Fruit fly (Drosophila melanogaster) whole organism, embryonic: Measurements from ENCODE around the gene Kmn1.

ENCODE experiments used
- Asciz ChIP-seq: fragments of 200-800 bp; sonication (Bioruptor generic); optimal IDR thresholded peaks from 2 replicates; lab custom pipeline; 2017; ENCODE audit warnings: missing biosample characterization, mild to moderate bottlenecking, missing genetic modification characterization, missing genetic modification reagents
- Bgb ChIP-seq: fragments of 200-800 bp; sonication (Bioruptor generic); IDR thresholded peaks from 2 replicates; pipeline ENCODE4 v1.3.6; 2022; ENCODE audit warnings: missing biosample characterization, missing genetic modification characterization; ENCODE audit not compliant: partially characterized antibody
- BtbVII ChIP-seq: fragments of 200-800 bp; sonication (Bioruptor generic); optimal IDR thresholded peaks from 3 replicates; lab custom pipeline; 2017; ENCODE audit warnings: missing biosample characterization, mild to moderate bottlenecking, missing genetic modification characterization
- CG11093 ChIP-seq: fragments of 200-800 bp; sonication (Bioruptor generic); IDR thresholded peaks from 3 replicates; pipeline ENCODE4 v1.3.6; 2022; ENCODE audit warnings: missing biosample characterization, missing genetic modification characterization
- CG11398 ChIP-seq: fragments of 200-800 bp; sonication (Bioruptor generic); optimal IDR thresholded peaks from 2 replicates; lab custom pipeline; 2016; ENCODE audit warnings: missing biosample characterization, missing genetic modification characterization
- CG11504 ChIP-seq: fragments of 200-800 bp; sonication (Bioruptor generic); optimal IDR thresholded peaks from 3 replicates; lab custom pipeline; 2019; ENCODE audit warnings: missing biosample characterization, mild to moderate bottlenecking, missing genetic modification characterization, moderate library complexity
- CG11695 ChIP-seq: fragments of 200-800 bp; sonication (Bioruptor generic); IDR thresholded peaks from 3 replicates; pipeline ENCODE4 v1.3.6; 2022; ENCODE audit warnings: missing biosample characterization, missing genetic modification characterization
- CG11723 ChIP-seq: fragments of 200-800 bp; sonication (Bioruptor generic); optimal IDR thresholded peaks from 2 replicates; lab custom pipeline; 2017; ENCODE audit warnings: missing biosample characterization, mild to moderate bottlenecking, missing genetic modification characterization
- CG12071 ChIP-seq: fragments of 200-800 bp; sonication (Bioruptor generic); optimal IDR thresholded peaks from 3 replicates; lab custom pipeline; 2018; ENCODE audit warnings: missing biosample characterization, mild to moderate bottlenecking, missing genetic modification characterization
- CG13424 ChIP-seq: fragments of 200-800 bp; sonication (Bioruptor generic); optimal IDR thresholded peaks from 2 replicates; lab custom pipeline; 2019; ENCODE audit warnings: missing biosample characterization, mild to moderate bottlenecking, missing genetic modification characterization, moderate library complexity
- CG13624 ChIP-seq: fragments of 200-800 bp; sonication (Bioruptor generic); optimal IDR thresholded peaks from 2 replicates; lab custom pipeline; 2016; ENCODE audit warnings: missing biosample characterization, missing genetic modification characterization
- CG13775 ChIP-seq: fragments of 200-800 bp; sonication (Bioruptor generic); optimal IDR thresholded peaks from 3 replicates; lab custom pipeline; 2017; ENCODE audit warnings: missing biosample characterization, mild to moderate bottlenecking, missing genetic modification characterization
- CG13894 ChIP-seq: fragments of 200-800 bp; sonication (Bioruptor generic); optimal IDR thresholded peaks from 3 replicates; lab custom pipeline; 2018; ENCODE audit warnings: missing biosample characterization, mild to moderate bottlenecking, missing genetic modification characterization, moderate library complexity
- CG14860 ChIP-seq: fragments of 200-800 bp; sonication (Bioruptor generic); IDR thresholded peaks from 3 replicates; pipeline ENCODE4 v1.3.6; 2022; ENCODE audit warnings: missing biosample characterization, missing genetic modification characterization; ENCODE audit not compliant: partially characterized antibody
- CG15011 ChIP-seq: fragments of 200-800 bp; sonication (Bioruptor generic); optimal IDR thresholded peaks from 3 replicates; lab custom pipeline; 2018; ENCODE audit warnings: missing biosample characterization, mild to moderate bottlenecking, missing genetic modification characterization
- CG18764 ChIP-seq: fragments of 200-800 bp; sonication (Bioruptor generic); optimal IDR thresholded peaks from 3 replicates; lab custom pipeline; 2016; ENCODE audit warnings: missing biosample characterization, missing genetic modification characterization
- CG2678 ChIP-seq: fragments of 200-800 bp; sonication (Bioruptor generic); optimal IDR thresholded peaks from 3 replicates; lab custom pipeline; 2019; ENCODE audit warnings: missing biosample characterization, mild to moderate bottlenecking, missing genetic modification characterization, moderate library complexity
- CG3847 ChIP-seq: fragments of 200-800 bp; sonication (Bioruptor generic); IDR thresholded peaks from 2 replicates; pipeline ENCODE4 v1.3.6; 2022; ENCODE audit warnings: missing biosample characterization, missing genetic modification characterization
- CG8089 ChIP-seq: fragments of 200-800 bp; sonication (Bioruptor generic); optimal IDR thresholded peaks from 3 replicates; lab custom pipeline; 2016; ENCODE audit warnings: missing biosample characterization, missing genetic modification characterization
- CG9215 ChIP-seq: fragments of 200-800 bp; sonication (Bioruptor generic); IDR thresholded peaks from 2 replicates; pipeline ENCODE4 v1.3.6; 2022; ENCODE audit warnings: missing biosample characterization, missing genetic modification characterization
- CG9797 ChIP-seq: fragments of 200-800 bp; sonication (Bioruptor generic); optimal IDR thresholded peaks from 3 replicates; lab custom pipeline; 2018; ENCODE audit warnings: missing biosample characterization, mild to moderate bottlenecking, missing genetic modification characterization
- CHES-1-like ChIP-seq: fragments of 200-800 bp; sonication (Bioruptor generic); optimal IDR thresholded peaks from 2 replicates; lab custom pipeline; 2016; ENCODE audit warnings: missing biosample characterization, missing genetic modification characterization
- Doc3 ChIP-seq: fragments of 200-800 bp; sonication (Bioruptor generic); IDR thresholded peaks from 3 replicates; pipeline ENCODE4 v1.3.6; 2022; ENCODE audit warnings: missing biosample characterization, missing genetic modification characterization; ENCODE audit not compliant: partially characterized antibody
- Dref ChIP-seq: fragments of 200-800 bp; sonication (Bioruptor generic); IDR thresholded peaks from 2 replicates; pipeline ENCODE4 v1.3.6; 2022; ENCODE audit warnings: missing biosample characterization, missing genetic modification characterization
- Elba2 ChIP-seq: fragments of 200-800 bp; sonication (Bioruptor generic); optimal IDR thresholded peaks from 3 replicates; lab custom pipeline; 2016; ENCODE audit warnings: missing biosample characterization, missing genetic modification characterization
- GATAe ChIP-seq: fragments of 200-800 bp; sonication (Bioruptor generic); conservative IDR thresholded peaks from 2 replicates; pipeline ENCODE4 v1.3.6; 2022; ENCODE audit warnings: missing biosample characterization, missing genetic modification characterization
- Hmx ChIP-seq: fragments of 200-800 bp; sonication (Bioruptor generic); optimal IDR thresholded peaks from 2 replicates; lab custom pipeline; 2016; ENCODE audit warnings: missing biosample characterization, missing genetic modification characterization
- Med ChIP-seq: fragments of 200-800 bp; sonication (Bioruptor generic); peaks from one replicate; lab custom pipeline; 2016; ENCODE audit warnings: missing biosample characterization, missing genetic modification characterization, mild to moderate bottlenecking, inconsistent platforms, moderate library complexity
- NfI ChIP-seq: fragments of 200-800 bp; sonication (Bioruptor generic); optimal IDR thresholded peaks from 3 replicates; lab custom pipeline; 2018; ENCODE audit warnings: missing biosample characterization, mild to moderate bottlenecking, missing genetic modification characterization, moderate library complexity
- Poxn ChIP-seq: fragments of 200-800 bp; sonication (Bioruptor generic); IDR thresholded peaks from 2 replicates; pipeline ENCODE4 v1.3.6; 2022; ENCODE audit warnings: missing biosample characterization, missing genetic modification characterization
- ash1 ChIP-seq: fragments of 200-800 bp; sonication (Bioruptor generic); optimal IDR thresholded peaks from 2 replicates; lab custom pipeline; 2018; ENCODE audit warnings: missing biosample characterization, mild to moderate bottlenecking, missing genetic modification characterization
- az2 ChIP-seq: fragments of 200-800 bp; sonication (Bioruptor generic); optimal IDR thresholded peaks from 3 replicates; lab custom pipeline; 2016; ENCODE audit warnings: missing biosample characterization, missing genetic modification characterization
- corto ChIP-seq: fragments of 200-800 bp; sonication (Bioruptor generic); optimal IDR thresholded peaks from 2 replicates; lab custom pipeline; 2016; ENCODE audit warnings: missing biosample characterization, mild to moderate bottlenecking, missing genetic modification characterization, moderate library complexity
- da ChIP-seq: fragments of 200-800 bp; sonication (Bioruptor generic); optimal IDR thresholded peaks from 2 replicates; lab custom pipeline; 2016; ENCODE audit warnings: missing biosample characterization, missing genetic modification characterization
- disco-r ChIP-seq: fragments of 200-800 bp; sonication (Bioruptor generic); optimal IDR thresholded peaks from 2 replicates; lab custom pipeline; 2016; ENCODE audit warnings: missing biosample characterization, missing genetic modification characterization
- fd96Cb ChIP-seq: fragments of 200-800 bp; sonication (Bioruptor generic); optimal IDR thresholded peaks from 2 replicates; lab custom pipeline; 2018; ENCODE audit warnings: missing biosample characterization, mild to moderate bottlenecking, missing genetic modification characterization, moderate library complexity
- grau ChIP-seq: fragments of 200-800 bp; optimal IDR thresholded peaks from 3 replicates; lab custom pipeline; 2019; ENCODE audit warnings: missing biosample characterization, mild to moderate bottlenecking, missing genetic modification characterization, moderate library complexity
- gro ChIP-seq: fragments of 200-800 bp; sonication (Bioruptor generic); optimal IDR thresholded peaks from 2 replicates; lab custom pipeline; 2016; ENCODE audit warnings: missing biosample characterization, missing genetic modification characterization
- gt ChIP-seq: fragments of 200-800 bp; sonication (Bioruptor generic); IDR thresholded peaks from 2 replicates; pipeline ENCODE4 v1.3.6; 2022; ENCODE audit warnings: missing biosample characterization, missing genetic modification characterization
- jing ChIP-seq: fragments of 200-800 bp; sonication (Bioruptor generic); optimal IDR thresholded peaks from 2 replicates; lab custom pipeline; 2018; ENCODE audit warnings: missing biosample characterization, mild to moderate bottlenecking, missing genetic modification characterization
- luna ChIP-seq: fragments of 200-800 bp; sonication (Bioruptor generic); optimal IDR thresholded peaks from 2 replicates; lab custom pipeline; 2016; ENCODE audit warnings: missing biosample characterization, missing genetic modification characterization
- nmo ChIP-seq: fragments of 200-800 bp; sonication (Bioruptor generic); optimal IDR thresholded peaks from 2 replicates; lab custom pipeline; 2018; ENCODE audit warnings: missing biosample characterization, mild to moderate bottlenecking, missing genetic modification characterization, moderate library complexity
- repo ChIP-seq: fragments of 200-800 bp; sonication (Bioruptor generic); optimal IDR thresholded peaks from 2 replicates; lab custom pipeline; 2016; ENCODE audit warnings: missing biosample characterization, missing genetic modification characterization
- ro ChIP-seq: fragments of 200-800 bp; sonication (Bioruptor generic); IDR thresholded peaks from 2 replicates; pipeline ENCODE4 v1.3.6; 2022; ENCODE audit warnings: missing biosample characterization, missing genetic modification characterization
- slou ChIP-seq: fragments of 200-800 bp; sonication (Bioruptor generic); optimal IDR thresholded peaks from 3 replicates; lab custom pipeline; 2016; ENCODE audit warnings: missing biosample characterization, missing genetic modification characterization
- sob ChIP-seq: fragments of 200-800 bp; sonication (Bioruptor generic); IDR thresholded peaks from 2 replicates; pipeline ENCODE4 v1.3.6; 2022; ENCODE audit warnings: missing biosample characterization, missing genetic modification characterization
- tin ChIP-seq: fragments of 200-800 bp; sonication (Bioruptor generic); optimal IDR thresholded peaks from 3 replicates; lab custom pipeline; 2016; ENCODE audit warnings: missing biosample characterization, missing genetic modification characterization
- tio ChIP-seq: fragments of 200-800 bp; sonication (Bioruptor generic); optimal IDR thresholded peaks from 2 replicates; lab custom pipeline; 2017; ENCODE audit warnings: missing biosample characterization, missing genetic modification characterization, inconsistent platforms

Kmn1 gene

DNA sequence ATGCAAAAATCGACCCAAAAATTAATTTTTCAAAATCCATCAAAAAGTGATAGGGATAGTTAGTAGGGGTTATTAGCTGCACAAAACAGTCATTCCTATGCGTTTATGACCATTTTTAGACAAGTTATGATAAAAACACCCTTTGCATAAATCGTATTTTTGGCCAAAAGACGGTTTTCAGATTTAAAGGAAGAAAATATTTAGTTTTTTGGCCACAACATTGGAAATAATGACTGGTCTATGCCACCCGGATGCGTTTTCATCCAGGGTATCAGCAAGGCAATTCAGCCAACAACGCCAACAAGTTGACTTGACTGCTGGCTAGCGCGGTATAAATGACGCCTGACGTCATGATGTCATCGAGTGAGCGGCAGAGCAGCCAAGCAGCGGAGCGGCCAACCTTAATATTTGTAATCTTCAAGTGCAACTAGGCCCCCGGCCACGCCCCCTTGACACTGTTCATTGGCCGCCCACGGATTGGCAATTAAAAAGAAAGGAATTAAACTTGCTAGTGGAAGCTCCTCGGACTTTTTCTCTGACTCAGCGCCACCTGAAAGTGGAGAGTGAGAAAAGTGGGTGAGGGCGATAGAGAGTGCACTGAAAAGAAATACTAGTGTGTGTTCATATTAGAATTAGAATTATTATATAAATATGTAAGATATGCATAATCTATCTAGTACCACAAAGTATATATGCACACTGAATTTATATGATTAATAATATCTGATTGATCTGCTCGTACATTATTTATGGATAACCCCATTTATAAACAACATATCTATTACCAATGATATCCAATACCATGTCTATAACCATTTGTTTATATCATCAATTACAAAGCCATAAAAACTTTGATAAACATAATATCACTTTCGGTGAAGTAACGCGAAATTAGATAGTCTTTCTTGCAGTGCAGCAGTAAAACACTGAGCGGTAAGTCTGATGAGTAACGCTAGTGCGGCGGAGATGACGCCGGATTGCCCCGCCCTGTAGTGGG is 12.2 kb downstream of the Kmn1 start (continued):
- TF ChIP-seq CG3847 (GFP tag; lab: Robert Waterston, UW): peak; percentile 70
- TF ChIP-seq CG11398 (GFP tag; lab: Kevin White, UChicago): no peak
- peak; percentile 82 for TF ChIP-seq CG15011 (GFP tag; lab: Kevin White, UChicago)
- peak; percentile 83 for TF ChIP-seq fd96Cb (tag; lab: Kevin White, UChicago)
- peak; percentile 80 for TF ChIP-seq Med (GFP tag; lab: Kevin White, UChicago)
- TF ChIP-seq CG18764: peak; percentile 23
- TF ChIP-seq gro (GFP tag; lab: Kevin White, UChicago): no peak
- peak; percentile 85 for TF ChIP-seq CG13775 (GFP tag; lab: Kevin White, UChicago)
- TF ChIP-seq CG8089: no peak
- no peak for TF ChIP-seq Dref (GFP tag; lab: Robert Waterston, UW)
- TF ChIP-seq CG9797 (GFP tag; lab: Kevin White, UChicago): no peak
- peak; percentile 94 for TF ChIP-seq CG2678
- peak; percentile 77 for TF ChIP-seq az2 (GFP tag; lab: Kevin White, UChicago)
- no peak for TF ChIP-seq disco-r
- peak; percentile 72 for TF ChIP-seq tin
- no peak for TF ChIP-seq tio (GFP tag; lab: Kevin White, UChicago)
- peak; percentile 45; the same call in 1 of the 3 replicates for TF ChIP-seq CG11093 (GFP tag; lab: Robert Waterston, UW)
- TF ChIP-seq CG13624 (GFP tag; lab: Kevin White, UChicago): peak; percentile 27
- TF ChIP-seq BtbVII (GFP tag; lab: Kevin White, UChicago): peak; percentile 88
- TF ChIP-seq Bgb (GFP tag; lab: Robert Waterston, UW): no peak
- TF ChIP-seq CG11504: peak; percentile 94
- TF ChIP-seq ro (GFP tag; lab: Robert Waterston, UW): no peak
- TF ChIP-seq sob (GFP tag; lab: Robert Waterston, UW): peak; percentile 70
- no peak for TF ChIP-seq luna (GFP tag; lab: Kevin White, UChicago)
- peak; percentile 91 for TF ChIP-seq CG13424 (tag; lab: Kevin White, UChicago)
- peak; percentile 71 for TF ChIP-seq slou (GFP tag; lab: Kevin White, UChicago)
- peak; percentile 37 for TF ChIP-seq CG12071 (GFP tag; lab: Kevin White, UChicago)
- no peak for TF ChIP-seq corto (GFP tag; lab: Kevin White, UChicago)
- TF ChIP-seq jing (GFP tag; lab: Kevin White, UChicago): peak; percentile 66
- peak; percentile 89 for TF ChIP-seq CG11695 (GFP tag; lab: Robert Waterston, UW)
- peak; percentile 92 for TF ChIP-seq grau (tag; lab: Kevin White, UChicago)
- TF ChIP-seq CG13894: peak; percentile 70
- peak; percentile 20 for TF ChIP-seq CHES-1-like (GFP tag; lab: Kevin White, UChicago)
- peak; percentile 93 for TF ChIP-seq nmo (GFP tag; lab: Kevin White, UChicago)
- no peak for TF ChIP-seq Doc3
- peak; percentile 79 for TF ChIP-seq CG11723 (GFP tag; lab: Kevin White, UChicago)
- TF ChIP-seq da (GFP tag; lab: Kevin White, UChicago): no peak
- no peak for TF ChIP-seq Elba2
- TF ChIP-seq Hmx (GFP tag; lab: Kevin White, UChicago): peak; percentile 29
- 0 out of 2 replicates have a peak, but pooled peaks have one; percentile 12 for TF ChIP-seq Poxn
- TF ChIP-seq gt (GFP tag; lab: Robert Waterston, UW): 0 out of 2 replicates have a peak, but pooled peaks have one; percentile 26
- TF ChIP-seq NfI: peak; percentile 81
- TF ChIP-seq ash1 (GFP tag; lab: Kevin White, UChicago): no peak
- TF ChIP-seq repo: no peak
- peak; percentile 76 for TF ChIP-seq CG9215 (GFP tag; lab: Robert Waterston, UW)
- TF ChIP-seq GATAe (GFP tag; lab: Robert Waterston, UW): no peak
- no peak for TF ChIP-seq CG14860
- peak; percentile 81 for TF ChIP-seq Asciz
